Worm (Caenorhabditis elegans) whole organism, mixed stage, embryonic: Measurements from ENCODE around the gene ZC84.7.
A peak's percentile ranks its signal among the peaks of the same experiment; 100 is the strongest.

Experiments used
- M03D4.4 ChIP-seq: sonication (generic microtip); optimal IDR thresholded peaks from 2 replicates; lab custom pipeline; 2017; ENCODE audit warnings: mild to moderate bottlenecking, missing genetic modification characterization, missing compliant biosample characterization
- bed-3 ChIP-seq: fragments of 200-800 bp; sonication (Bioruptor generic); optimal IDR thresholded peaks from 3 replicates; lab custom pipeline; 2018; ENCODE audit warnings: mild to moderate bottlenecking, missing genetic modification characterization, moderate library complexity, missing compliant biosample characterization
- blmp-1 ChIP-seq: fragments of 150-350 bp; optimal IDR thresholded peaks from 2 replicates; lab custom pipeline; 2014; ENCODE audit warnings: missing biosample characterization, missing genetic modification characterization
- ceh-39 ChIP-seq: fragments of 150-350 bp; optimal IDR thresholded peaks from 2 replicates; lab custom pipeline; 2014; ENCODE audit warnings: missing biosample characterization, missing genetic modification characterization
- ceh-43 ChIP-seq: fragments of 200-800 bp; sonication (Bioruptor generic); optimal IDR thresholded peaks from 2 replicates; lab custom pipeline; 2018; ENCODE audit warnings: mild to moderate bottlenecking, missing genetic modification characterization, moderate library complexity, missing compliant biosample characterization
- ceh-83 ChIP-seq: fragments of 200-800 bp; sonication (Bioruptor generic); optimal IDR thresholded peaks from 2 replicates; lab custom pipeline; 2018; ENCODE audit warnings: mild to moderate bottlenecking, missing genetic modification characterization, missing compliant biosample characterization
- ces-1 ChIP-seq: fragments of 150-350 bp; optimal IDR thresholded peaks from 2 replicates; lab custom pipeline; 2014; ENCODE audit warnings: missing biosample characterization, missing genetic modification reagents, missing genetic modification characterization
- cnd-1 ChIP-seq: fragments of 200-800 bp; sonication (Bioruptor generic); optimal IDR thresholded peaks from 2 replicates; lab custom pipeline; 2018; ENCODE audit warnings: mild to moderate bottlenecking, missing genetic modification characterization, missing compliant biosample characterization
- drap-1 ChIP-seq: fragments of 200-800 bp; sonication (Bioruptor generic); optimal IDR thresholded peaks from 3 replicates; lab custom pipeline; 2018; ENCODE audit warnings: mild to moderate bottlenecking, missing genetic modification characterization, missing compliant biosample characterization
- elt-1 ChIP-seq: sonication (generic microtip); optimal IDR thresholded peaks from 2 replicates; lab custom pipeline; 2017; ENCODE audit warnings: missing genetic modification characterization, mild to moderate bottlenecking, missing compliant biosample characterization, antibody characterized with exemption, moderate library complexity, borderline replicate concordance; ENCODE audit not compliant: insufficient read depth
- elt-3 ChIP-seq: fragments of 150-350 bp; optimal IDR thresholded peaks from 2 replicates; lab custom pipeline; 2014; ENCODE audit warnings: missing biosample characterization, missing genetic modification characterization
- flh-1 ChIP-seq: fragments of 200-800 bp; sonication (Bioruptor generic); optimal IDR thresholded peaks from 2 replicates; lab custom pipeline; 2018; ENCODE audit warnings: mild to moderate bottlenecking, missing genetic modification characterization, moderate library complexity, missing compliant biosample characterization
- ham-2 ChIP-seq: fragments of 200-800 bp; sonication (Bioruptor generic); optimal IDR thresholded peaks from 2 replicates; lab custom pipeline; 2018; ENCODE audit warnings: mild to moderate bottlenecking, missing genetic modification characterization, missing compliant biosample characterization
- hlh-1 ChIP-seq: fragments of 150-350 bp; optimal IDR thresholded peaks from 2 replicates; lab custom pipeline; 2014; ENCODE audit warnings: missing biosample characterization, missing genetic modification reagents, missing genetic modification characterization
- lin-32 ChIP-seq: fragments of 200-800 bp; sonication (Bioruptor generic); optimal IDR thresholded peaks from 2 replicates; lab custom pipeline; 2018; ENCODE audit warnings: mild to moderate bottlenecking, missing genetic modification characterization, missing compliant biosample characterization
- lsy-2 ChIP-seq: fragments of 150-350 bp; optimal IDR thresholded peaks from 2 replicates; lab custom pipeline; 2014; ENCODE audit warnings: missing biosample characterization, missing genetic modification characterization
- mab-5 ChIP-seq: fragments of 150-350 bp; optimal IDR thresholded peaks from 2 replicates; lab custom pipeline; 2014; ENCODE audit warnings: missing biosample characterization, missing genetic modification characterization
- mep-1 ChIP-seq: fragments of 150-350 bp; optimal IDR thresholded peaks from 2 replicates; lab custom pipeline; 2017; ENCODE audit warnings: missing biosample characterization, missing genetic modification reagents, missing genetic modification characterization, inconsistent platforms
- mls-2 ChIP-seq: sonication (generic microtip); optimal IDR thresholded peaks from 2 replicates; lab custom pipeline; 2016; ENCODE audit warnings: mild to moderate bottlenecking, missing genetic modification characterization, moderate library complexity, missing compliant biosample characterization
- nhr-2 ChIP-seq: fragments of 150-350 bp; optimal IDR thresholded peaks from 2 replicates; lab custom pipeline; 2014; ENCODE audit warnings: missing biosample characterization, missing genetic modification characterization
- nhr-237 ChIP-seq: fragments of 150-350 bp; optimal IDR thresholded peaks from 2 replicates; lab custom pipeline; 2014; ENCODE audit warnings: missing biosample characterization, missing genetic modification characterization
- pha-4 ChIP-seq: fragments of 150-350 bp; optimal IDR thresholded peaks from 2 replicates; lab custom pipeline; 2018; ENCODE audit warnings: missing biosample characterization, missing genetic modification reagents, missing genetic modification characterization
- snpc-4 ChIP-seq: fragments of 150-350 bp; optimal IDR thresholded peaks from 2 replicates; lab custom pipeline; 2014; ENCODE audit warnings: missing biosample characterization, missing genetic modification characterization
- sptf-1 ChIP-seq: sonication (generic microtip); optimal IDR thresholded peaks from 2 replicates; lab custom pipeline; 2017; ENCODE audit warnings: mild to moderate bottlenecking, missing genetic modification characterization, moderate library complexity, missing compliant biosample characterization
- tbx-8 ChIP-seq: fragments of 200-800 bp; sonication (Bioruptor generic); optimal IDR thresholded peaks from 2 replicates; lab custom pipeline; 2018; ENCODE audit warnings: mild to moderate bottlenecking, missing genetic modification characterization, moderate library complexity, missing compliant biosample characterization
- unc-120 ChIP-seq: sonication (generic microtip); optimal IDR thresholded peaks from 2 replicates; lab custom pipeline; 2017; ENCODE audit warnings: missing genetic modification characterization, missing compliant biosample characterization; ENCODE audit not compliant: poor library complexity, severe bottlenecking
- unc-39 ChIP-seq: fragments of 150-350 bp; optimal IDR thresholded peaks from 2 replicates; lab custom pipeline; 2014; ENCODE audit warnings: missing biosample characterization, missing genetic modification characterization
- unc-62 ChIP-seq: fragments of 150-350 bp; optimal IDR thresholded peaks from 2 replicates; lab custom pipeline; 2014; ENCODE audit warnings: missing biosample characterization, missing genetic modification reagents, missing genetic modification characterization
- ztf-11 ChIP-seq: fragments of 150-350 bp; optimal IDR thresholded peaks from 2 replicates; lab custom pipeline; 2014; ENCODE audit warnings: missing biosample characterization, missing genetic modification characterization

The ZC84.7 gene

DNA sequence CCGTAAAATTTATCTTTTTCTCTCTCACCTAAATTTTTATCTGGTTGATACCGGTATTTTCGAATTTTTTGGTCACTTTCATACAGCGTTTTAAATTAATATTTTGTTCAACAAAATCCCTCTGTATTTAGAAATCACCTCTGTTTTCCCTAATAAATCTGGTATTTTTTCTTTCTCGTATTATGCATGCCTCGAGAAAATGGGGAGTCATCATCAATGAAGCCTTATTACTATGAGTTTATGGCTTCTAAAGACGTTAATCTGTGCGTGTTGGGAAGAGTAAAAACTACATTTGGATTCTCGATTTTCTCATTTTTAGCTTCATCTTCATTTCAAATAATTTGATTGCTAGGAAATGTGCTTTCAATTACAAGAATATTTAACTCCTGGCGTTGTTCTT lies at the start of gene ZC84.7:
Gene ZC84.7, plus strand, starts transcription at position 301 of the 400 bp plus-strand sequence.
- no peak for TF ChIP-seq lsy-2 (tag; lab: Kevin White, UChicago)
- no peak for TF ChIP-seq unc-120
- TF ChIP-seq ceh-43 (GFP tag; lab: Kevin White, UChicago) = no peak
- TF ChIP-seq tbx-8 (GFP tag; lab: Kevin White, UChicago) = no peak
- TF ChIP-seq unc-39 (tag; lab: Kevin White, UChicago) = no peak

DNA sequence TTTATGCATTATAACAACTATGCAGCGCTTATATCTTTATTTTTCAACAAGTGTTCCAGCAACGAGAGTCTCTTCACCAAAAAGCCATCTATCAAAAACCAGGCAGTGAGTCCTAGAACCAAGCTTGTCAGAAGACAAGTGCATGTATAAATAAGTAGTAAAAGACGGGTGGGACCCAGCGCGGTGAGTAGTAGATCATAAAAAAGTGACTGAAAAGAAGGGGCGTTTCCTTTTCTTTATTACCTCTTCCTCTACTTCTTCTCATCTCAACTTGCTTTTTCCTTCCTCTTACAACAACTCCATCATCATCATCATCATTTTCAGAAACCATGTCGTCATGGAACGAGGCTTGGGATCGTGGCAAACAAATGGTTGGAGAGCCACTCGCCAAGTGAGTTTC lies 49.2 kb upstream of the ZC84.7 start, which contains the start of gene eat-4:
Gene eat-4, plus strand, starts transcription at position 301 of the 400 bp plus-strand sequence.
- TF ChIP-seq mab-5 (tag; lab: Kevin White, UChicago) (no peak), lsy-2 (tag; lab: Kevin White, UChicago) (no peak), cnd-1 (tag; lab: Kevin White, UChicago) (no peak), M03D4.4 (tag; lab: Kevin White, UChicago) (no peak), ztf-11 (tag; lab: Kevin White, UChicago) (no peak), nhr-2 (tag; lab: Kevin White, UChicago) (no peak), bed-3 (GFP tag; lab: Kevin White, UChicago) (no peak)
- TF ChIP-seq, all 35 proteins: peak for 0

DNA sequence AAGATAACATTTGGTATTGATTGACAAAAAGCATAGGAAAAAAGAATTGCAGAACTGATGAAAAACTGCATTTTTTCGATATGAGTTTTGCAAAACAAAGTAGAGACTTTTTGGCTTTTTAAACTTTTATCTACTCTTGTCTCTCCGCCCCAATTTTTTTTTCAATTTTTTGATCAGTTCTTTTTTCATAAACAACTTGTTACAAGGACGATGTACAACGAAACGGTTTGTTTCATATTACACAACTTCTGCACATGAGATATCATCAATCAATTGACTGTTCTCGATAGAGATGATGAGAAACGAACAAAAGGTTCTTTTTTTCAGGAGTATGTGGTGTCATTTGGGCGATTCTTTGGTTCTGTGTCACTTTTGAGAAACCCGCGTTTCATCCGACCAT lies 47.2 kb upstream of the ZC84.7 start, which contains the start of gene ZK512.7:
Gene ZK512.7, minus strand, starts transcription at position 101 of the 400 bp plus-strand sequence.
- TF ChIP-seq mls-2 (tag; lab: Kevin White, UChicago) (no peak), blmp-1 (tag; lab: Kevin White, UChicago) (no peak), pha-4 (tag; lab: Kevin White, UChicago) (no peak), lin-32 (GFP tag; lab: Kevin White, UChicago) (no peak), elt-3 (tag; lab: Kevin White, UChicago) (no peak)

DNA sequence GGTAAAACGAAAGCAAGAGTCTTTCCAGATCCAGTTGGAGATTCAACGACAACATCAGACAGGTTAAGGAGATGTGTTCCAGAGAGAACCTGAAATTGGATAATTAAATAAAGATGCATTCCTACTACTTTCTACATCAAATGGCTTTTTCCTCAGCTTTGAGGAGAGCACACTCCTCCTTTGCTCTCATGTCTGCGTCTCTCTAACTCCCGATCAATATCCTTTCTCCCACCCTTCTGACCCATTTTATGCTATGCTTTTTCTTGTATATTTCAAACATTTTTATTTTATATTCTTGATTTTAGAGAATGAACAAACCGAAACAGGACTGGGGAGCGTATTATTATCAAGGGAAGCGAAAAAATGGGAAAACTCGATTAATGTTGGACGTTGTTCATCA lies 41.9 kb upstream of the ZC84.7 start, which contains the start of gene ZK512.11:
Gene ZK512.11, plus strand, starts transcription at position 301 of the 400 bp plus-strand sequence.
- peak; percentile 74 for TF ChIP-seq ces-1 (GFP tag; lab: Kevin White, UChicago)
- TF ChIP-seq sptf-1 = no peak
- TF ChIP-seq, all 35 proteins: peak for 1

DNA sequence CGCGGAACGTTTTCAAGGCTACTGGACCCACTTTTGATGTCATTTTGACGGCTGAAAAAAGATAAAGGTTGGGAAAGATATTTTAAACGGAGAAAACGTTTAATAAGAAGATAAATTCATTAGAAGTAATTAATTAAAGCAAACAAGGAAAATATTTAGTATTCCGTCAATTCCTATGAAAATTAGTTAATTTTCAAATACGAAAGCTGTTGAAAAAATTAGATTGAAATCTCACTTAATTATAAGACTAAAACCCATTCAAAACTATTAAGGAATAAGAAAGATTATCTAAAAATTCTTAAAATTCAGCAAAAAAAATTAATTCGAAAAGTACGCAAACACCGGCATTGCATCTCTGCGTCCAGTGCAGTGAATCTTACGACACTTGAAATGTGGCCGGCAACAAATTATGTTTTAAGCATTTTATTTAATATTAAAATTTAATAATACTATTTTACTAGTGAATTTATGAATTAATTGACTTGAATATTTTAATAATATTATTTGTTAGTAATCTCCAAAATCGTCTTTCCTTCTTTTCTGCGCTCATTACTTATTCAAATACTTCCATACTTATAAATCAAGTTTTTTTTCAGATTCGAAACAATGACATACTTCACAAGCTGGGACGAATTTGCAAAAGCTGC lies 41.0 kb upstream of the ZC84.7 start, which contains the start of the genes ZK512.2 and ZK512.4:
Gene ZK512.2, minus strand, starts transcription at position 51 of the 647 bp plus-strand sequence.
Gene ZK512.4, plus strand, starts transcription at position 597 of the 647 bp plus-strand sequence.
- TF ChIP-seq drap-1 = no peak
- TF ChIP-seq ham-2 (GFP tag; lab: Kevin White, UChicago) = no peak
- no peak for TF ChIP-seq unc-120
- no peak for TF ChIP-seq unc-62
- no peak for TF ChIP-seq nhr-237 (tag; lab: Kevin White, UChicago)
- TF ChIP-seq ceh-83 (GFP tag; lab: Kevin White, UChicago) = no peak
- TF ChIP-seq ces-1 (GFP tag; lab: Kevin White, UChicago) = peak; percentile 53
- no peak for TF ChIP-seq flh-1 (GFP tag; lab: Kevin White, UChicago)
- no peak for TF ChIP-seq blmp-1 (tag; lab: Kevin White, UChicago)
- no peak for TF ChIP-seq hlh-1
- TF ChIP-seq ztf-11 (tag; lab: Kevin White, UChicago) = no peak
- no peak for TF ChIP-seq pha-4 (tag; lab: Kevin White, UChicago)
- TF ChIP-seq snpc-4 = no peak
- TF ChIP-seq lsy-2 (tag; lab: Kevin White, UChicago) = peak; percentile 24
- TF ChIP-seq mls-2 (tag; lab: Kevin White, UChicago) = no peak

DNA sequence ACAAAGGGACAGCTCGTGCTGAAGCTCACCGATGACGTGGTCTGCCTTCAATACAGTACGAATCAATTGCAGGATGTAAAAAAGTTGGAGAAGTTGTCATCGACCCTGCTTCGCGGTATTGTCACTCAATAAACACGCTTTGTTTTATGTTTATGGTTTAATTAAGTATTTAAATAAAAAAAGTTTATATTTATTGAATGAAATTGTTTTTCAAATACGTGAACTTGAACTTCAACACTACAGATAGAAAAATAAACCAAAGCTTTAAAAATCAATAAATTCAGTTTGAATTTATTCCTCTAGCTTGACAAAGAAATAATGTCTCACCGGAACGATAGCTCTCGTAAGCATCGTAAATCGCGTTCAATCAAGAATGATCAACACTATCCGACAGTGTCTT lies 40.1 kb upstream of the ZC84.7 start, which contains the start of gene ZK512.8:
Gene ZK512.8, plus strand, starts transcription at position 301 of the 400 bp plus-strand sequence.
- TF ChIP-seq ceh-43 (GFP tag; lab: Kevin White, UChicago) (no peak), nhr-237 (tag; lab: Kevin White, UChicago) (no peak), ceh-39 (tag; lab: Kevin White, UChicago) (no peak), drap-1 (no peak), ham-2 (GFP tag; lab: Kevin White, UChicago) (no peak), flh-1 (GFP tag; lab: Kevin White, UChicago) (no peak), mep-1 (no peak), M03D4.4 (tag; lab: Kevin White, UChicago) (no peak), pha-4 (tag; lab: Kevin White, UChicago) (no peak), ceh-83 (GFP tag; lab: Kevin White, UChicago) (no peak), unc-120 (no peak), hlh-1 (no peak), mls-2 (tag; lab: Kevin White, UChicago) (no peak), elt-1 (tag; lab: Kevin White, UChicago) (no peak), unc-39 (tag; lab: Kevin White, UChicago) (no peak)
